Fruit fly (Drosophila melanogaster): ENCODE data around the gene CG15728.

CG15728 gene

DNA sequence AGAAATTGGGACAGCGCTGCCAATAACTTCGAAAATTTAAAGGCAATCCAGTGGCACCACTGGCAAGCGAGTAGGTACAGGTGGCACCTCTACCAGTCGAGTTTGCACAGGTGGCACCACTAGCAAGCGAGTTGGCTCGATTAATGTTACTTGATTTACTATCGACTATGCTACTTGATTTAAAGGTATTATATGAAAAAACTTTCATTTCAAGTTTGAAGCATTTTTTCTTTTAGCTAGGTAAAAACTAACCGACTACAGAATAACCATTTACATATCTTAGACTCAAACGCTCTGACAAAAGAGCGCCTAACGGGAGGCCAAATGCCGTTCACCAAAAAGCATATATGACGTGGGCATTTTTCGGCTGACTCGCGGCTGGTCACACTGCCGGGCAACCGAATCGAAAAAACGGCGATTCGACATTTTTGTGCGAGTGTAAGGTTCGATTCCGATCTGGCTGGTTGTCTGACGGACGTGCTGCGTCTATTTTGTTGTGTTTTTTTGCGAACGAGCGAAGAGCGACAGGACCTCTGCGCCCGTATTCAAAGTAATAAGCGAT is 35.0 kb downstream of the CG15728 start, which contains the start of gene Tis11:
TSS of gene Tis11 (plus strand) at position 417 of the 562 bp plus-strand sequence.
- peak; percentile 30 for TF ChIP-seq fru (GFP tag; optimal IDR thresholded peaks at IDR 0.05)
- no peak for TF ChIP-seq tai (GFP tag; optimal IDR thresholded peaks at IDR 0.05)
- TF ChIP-seq rgr (GFP tag; optimal IDR thresholded peaks at IDR 0.05): peak; percentile 12
- peak; percentile 51 for TF ChIP-seq Dif (GFP tag; optimal IDR thresholded peaks at IDR 0.05; ENCODE audit: partially characterized antibody)
- TF ChIP-seq dmrt93B (GFP tag; optimal IDR thresholded peaks at IDR 0.05): no peak
- peak; percentile 31 for TF ChIP-seq h (GFP tag; optimal IDR thresholded peaks at IDR 0.05)
- no peak for TF ChIP-seq foxo (GFP tag; optimal IDR thresholded peaks at IDR 0.05)
- TF ChIP-seq Sp1 (GFP tag; optimal IDR thresholded peaks at IDR 0.05): peak; percentile 38
- peak; percentile 65 for TF ChIP-seq Myc (optimal IDR thresholded peaks at IDR 0.05)
- TF ChIP-seq N (GFP tag; optimal IDR thresholded peaks at IDR 0.05): no peak

DNA sequence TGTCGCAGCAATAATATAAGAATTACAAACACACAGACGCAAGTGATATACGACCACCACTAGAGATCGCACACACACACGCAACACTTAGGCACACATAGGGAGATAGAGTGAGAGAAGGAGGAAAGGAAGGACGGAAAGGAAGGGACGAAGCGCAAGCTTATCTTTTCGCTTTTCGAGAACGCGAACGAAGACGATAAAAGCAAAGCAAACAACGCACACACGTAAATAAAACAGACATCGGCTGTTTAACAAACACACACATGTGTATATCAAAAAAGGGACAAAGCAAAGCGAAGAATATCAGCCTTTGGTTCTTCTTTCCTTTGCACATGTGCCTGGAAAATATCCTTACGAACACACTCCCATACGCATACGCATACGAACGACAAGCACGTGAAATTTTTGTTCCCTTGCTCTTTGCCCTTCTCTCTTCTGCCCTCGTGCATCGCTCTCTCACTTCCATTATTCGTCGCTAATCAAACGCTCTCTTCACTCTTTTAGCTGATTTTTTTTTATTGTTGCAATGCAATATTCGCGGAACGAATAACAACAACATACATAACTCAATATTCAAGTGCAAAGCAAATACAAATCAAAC is 36.0 kb downstream of the CG15728 start:
- TF ChIP-seq sage (GFP tag; optimal IDR thresholded peaks at IDR 0.05): no peak
- TF ChIP-seq jim (GFP tag; optimal IDR thresholded peaks at IDR 0.05): peak; percentile 9
- TF ChIP-seq Myc (optimal IDR thresholded peaks at IDR 0.05): no peak
- no peak for TF ChIP-seq Mio (GFP tag; optimal IDR thresholded peaks at IDR 0.05)
- TF ChIP-seq rgr (GFP tag; optimal IDR thresholded peaks at IDR 0.05): peak; percentile 50
- peak; percentile 57 for TF ChIP-seq CrebA (GFP tag; optimal IDR thresholded peaks at IDR 0.05; ENCODE audit: borderline replicate concordance)
- peak; percentile 60 for TF ChIP-seq Rel (GFP tag; optimal IDR thresholded peaks at IDR 0.05)
- TF ChIP-seq Rel (tag; optimal IDR thresholded peaks at IDR 0.05): peak; percentile 70
- TF ChIP-seq Dif (GFP tag; optimal IDR thresholded peaks at IDR 0.05; ENCODE audit: partially characterized antibody): peak; percentile 31
- TF ChIP-seq usp (GFP tag; optimal IDR thresholded peaks at IDR 0.05): no peak
- peak; percentile 70 for TF ChIP-seq h (GFP tag; optimal IDR thresholded peaks at IDR 0.05)
- peak; percentile 31 for TF ChIP-seq brk (GFP tag; optimal IDR thresholded peaks at IDR 0.05)
- no peak for TF ChIP-seq dl (GFP tag; optimal IDR thresholded peaks at IDR 0.05; ENCODE audit: insufficient read depth in 1 of 2, partially characterized antibody in 2 of 2)
- no peak for TF ChIP-seq ey (GFP tag; optimal IDR thresholded peaks at IDR 0.05)
- no peak for TF ChIP-seq GATAd (GFP tag; optimal IDR thresholded peaks at IDR 0.05)
- no peak for TF ChIP-seq Hr78 (GFP tag; optimal IDR thresholded peaks at IDR 0.05)
- no peak for TF ChIP-seq CG32264 (GFP tag; optimal IDR thresholded peaks at IDR 0.05)
- TF ChIP-seq Hr83 (GFP tag; optimal IDR thresholded peaks at IDR 0.05; ENCODE audit: poor library complexity, severe bottlenecking): peak; percentile 53
- peak; percentile 13 for TF ChIP-seq br (GFP tag; optimal IDR thresholded peaks at IDR 0.05)
- peak; percentile 17 for TF ChIP-seq woc (GFP tag; optimal IDR thresholded peaks at IDR 0.05)
- TF ChIP-seq pan (optimal IDR thresholded peaks at IDR 0.05): no peak
- TF ChIP-seq Sp1 (GFP tag; optimal IDR thresholded peaks at IDR 0.05): peak; percentile 48
- no peak for TF ChIP-seq CG9705 (GFP tag; optimal IDR thresholded peaks at IDR 0.05)
- peak; percentile 96 for TF ChIP-seq psq (GFP tag; optimal IDR thresholded peaks at IDR 0.05)
- TF ChIP-seq Abd-B (GFP tag; optimal IDR thresholded peaks at IDR 0.05): no peak
- TF ChIP-seq Dfd (GFP tag; optimal IDR thresholded peaks at IDR 0.05): no peak
- TF ChIP-seq N (GFP tag; optimal IDR thresholded peaks at IDR 0.05): peak; percentile 4
- TF ChIP-seq Jra (GFP tag; optimal IDR thresholded peaks at IDR 0.05): peak; percentile 56
- TF ChIP-seq HLH106 (tag; optimal IDR thresholded peaks at IDR 0.05): peak; percentile 1
- peak; percentile 33 for TF ChIP-seq OdsH (GFP tag; optimal IDR thresholded peaks at IDR 0.05)
- TF ChIP-seq sv (GFP tag; optimal IDR thresholded peaks at IDR 0.05): no peak
- TF ChIP-seq foxo (GFP tag; optimal IDR thresholded peaks at IDR 0.05): peak in 1 of 2 experiments; percentile 20
- no peak for TF ChIP-seq Vsx2 (GFP tag; optimal IDR thresholded peaks at IDR 0.05; ENCODE audit: partially characterized antibody)
- TF ChIP-seq tai (GFP tag; optimal IDR thresholded peaks at IDR 0.05): no peak
- no peak for TF ChIP-seq dsf (GFP tag; optimal IDR thresholded peaks at IDR 0.05; ENCODE audit: borderline replicate concordance)
- TF ChIP-seq fru (GFP tag; optimal IDR thresholded peaks at IDR 0.05): peak; percentile 57
- TF ChIP-seq Hnf4 (GFP tag; optimal IDR thresholded peaks at IDR 0.05): peak; percentile 52
- TF ChIP-seq dmrt93B (GFP tag; optimal IDR thresholded peaks at IDR 0.05): no peak
- no peak for TF ChIP-seq lola (GFP tag; optimal IDR thresholded peaks at IDR 0.05)
